Fruit fly (Drosophila melanogaster) whole organism, embryonic: Measurements from ENCODE around the gene Nepl21.
A peak's percentile ranks its signal among the peaks of the same experiment; 100 is the strongest.

ENCODE experiments used
- Abd-B ChIP-seq: fragments of 200-800 bp; sonication (Bioruptor generic); optimal IDR thresholded peaks from 2 replicates; lab custom pipeline; 2018; ENCODE audit warnings: missing biosample characterization, mild to moderate bottlenecking, missing genetic modification characterization, moderate library complexity
- CG10267 ChIP-seq: fragments of 200-800 bp; sonication (Bioruptor generic); optimal IDR thresholded peaks from 2 replicates; lab custom pipeline; 2018; ENCODE audit warnings: missing biosample characterization, mild to moderate bottlenecking, missing genetic modification characterization, moderate library complexity
- CG12219 ChIP-seq: fragments of 200-800 bp; sonication (Bioruptor generic); optimal IDR thresholded peaks from 3 replicates; lab custom pipeline; 2018; ENCODE audit warnings: missing biosample characterization, mild to moderate bottlenecking, missing genetic modification characterization
- CG15601 ChIP-seq: fragments of 200-800 bp; sonication (Bioruptor generic); optimal IDR thresholded peaks from 3 replicates; lab custom pipeline; 2019; ENCODE audit warnings: missing biosample characterization, mild to moderate bottlenecking, missing genetic modification characterization, moderate library complexity
- CG17361 ChIP-seq: fragments of 200-800 bp; sonication (Bioruptor generic); IDR thresholded peaks from 3 replicates; pipeline ENCODE4 v1.3.6; 2022; ENCODE audit warnings: missing biosample characterization, missing genetic modification characterization
- CG17385 ChIP-seq: fragments of 200-800 bp; sonication (Bioruptor generic); optimal IDR thresholded peaks from 3 replicates; lab custom pipeline; 2018; ENCODE audit warnings: missing biosample characterization, mild to moderate bottlenecking, missing genetic modification characterization
- CG34422 ChIP-seq: fragments of 200-800 bp; sonication (Bioruptor generic); IDR thresholded peaks from 3 replicates; pipeline ENCODE4 v1.3.6; 2022; ENCODE audit warnings: missing biosample characterization, missing genetic modification characterization
- CG42726 ChIP-seq: fragments of 200-800 bp; sonication (Bioruptor generic); IDR thresholded peaks from 2 replicates; pipeline ENCODE4 v1.3.6; 2022; ENCODE audit warnings: missing biosample characterization, missing genetic modification characterization; ENCODE audit not compliant: partially characterized antibody
- CG4820 ChIP-seq: fragments of 200-800 bp; sonication (Bioruptor generic); optimal IDR thresholded peaks from 3 replicates; lab custom pipeline; 2016; ENCODE audit warnings: missing biosample characterization, missing genetic modification characterization
- CG6254 ChIP-seq: fragments of 200-800 bp; sonication (Bioruptor generic); optimal IDR thresholded peaks from 3 replicates; lab custom pipeline; 2017; ENCODE audit warnings: mild to moderate bottlenecking, missing biosample characterization, missing genetic modification reagents, missing genetic modification characterization
- CG6272 ChIP-seq: fragments of 200-800 bp; sonication (Bioruptor generic); IDR thresholded peaks from 2 replicates; pipeline ENCODE4 v1.3.6; 2022; ENCODE audit warnings: missing biosample characterization, missing genetic modification characterization
- CG6683 ChIP-seq: fragments of 200-800 bp; sonication (Bioruptor generic); optimal IDR thresholded peaks from 2 replicates; lab custom pipeline; 2017; ENCODE audit warnings: missing biosample characterization, mild to moderate bottlenecking, missing genetic modification characterization, missing genetic modification reagents
- CG6854 ChIP-seq: fragments of 200-800 bp; sonication (Bioruptor generic); optimal IDR thresholded peaks from 3 replicates; lab custom pipeline; 2017; ENCODE audit warnings: missing biosample characterization, mild to moderate bottlenecking, missing genetic modification characterization
- CG7372 ChIP-seq: fragments of 200-800 bp; sonication (Bioruptor generic); IDR thresholded peaks from 2 replicates; pipeline ENCODE4 v1.3.6; 2022; ENCODE audit warnings: missing biosample characterization, missing genetic modification characterization
- CG9215 ChIP-seq: fragments of 200-800 bp; sonication (Bioruptor generic); IDR thresholded peaks from 2 replicates; pipeline ENCODE4 v1.3.6; 2022; ENCODE audit warnings: missing biosample characterization, missing genetic modification characterization
- CoRest ChIP-seq: fragments of 200-800 bp; sonication (Bioruptor generic); optimal IDR thresholded peaks from 3 replicates; lab custom pipeline; 2018; ENCODE audit warnings: missing biosample characterization, mild to moderate bottlenecking, missing genetic modification characterization, moderate library complexity
- D19A ChIP-seq: fragments of 200-800 bp; optimal IDR thresholded peaks from 3 replicates; lab custom pipeline; 2019; ENCODE audit warnings: missing biosample characterization, mild to moderate bottlenecking, missing genetic modification characterization, moderate library complexity
- Deaf1 ChIP-seq: fragments of 200-800 bp; optimal IDR thresholded peaks from 3 replicates; lab custom pipeline; 2019; ENCODE audit warnings: missing biosample characterization, mild to moderate bottlenecking, missing genetic modification characterization, moderate library complexity
- Drgx ChIP-seq: fragments of 200-800 bp; sonication (Bioruptor generic); IDR thresholded peaks from 2 replicates; pipeline ENCODE4 v1.3.6; 2022; ENCODE audit warnings: missing biosample characterization, missing genetic modification characterization
- Eip74EF ChIP-seq, 2 experiments: fragments of 200-800 bp in 1 of 2; fragments of >200 bp in 1 of 2; sonication (Bioruptor generic) in 1 of 2; optimal IDR thresholded peaks; 2 replicates each; lab custom pipeline; 2017 to 2019; ENCODE audit warnings: missing biosample characterization in 2 of 2, missing genetic modification characterization in 2 of 2, mild to moderate bottlenecking in 1 of 2, moderate library complexity in 1 of 2
- Fer1 ChIP-seq: fragments of 200-800 bp; sonication (Bioruptor generic); optimal IDR thresholded peaks from 2 replicates; lab custom pipeline; 2017; ENCODE audit warnings: missing biosample characterization, mild to moderate bottlenecking, missing genetic modification characterization
- GATAe ChIP-seq: fragments of 200-800 bp; sonication (Bioruptor generic); conservative IDR thresholded peaks from 2 replicates; pipeline ENCODE4 v1.3.6; 2022; ENCODE audit warnings: missing biosample characterization, missing genetic modification characterization
- HHEX ChIP-seq: fragments of 200-800 bp; sonication (Bioruptor generic); optimal IDR thresholded peaks from 3 replicates; lab custom pipeline; 2017; ENCODE audit warnings: missing biosample characterization, mild to moderate bottlenecking, missing genetic modification characterization, missing genetic modification reagents
- Hey ChIP-seq: fragments of 200-800 bp; sonication (Bioruptor generic); optimal IDR thresholded peaks from 3 replicates; lab custom pipeline; 2018; ENCODE audit warnings: missing biosample characterization, mild to moderate bottlenecking, missing genetic modification characterization
- Hr51 ChIP-seq, 2 experiments: fragments of 200-800 bp; sonication (Bioruptor generic); optimal IDR thresholded peaks; 2 replicates in 1 of 2; 3 replicates in 1 of 2; lab custom pipeline; 2016 to 2018; ENCODE audit warnings: missing biosample characterization in 2 of 2, missing genetic modification characterization in 2 of 2, mild to moderate bottlenecking in 1 of 2, moderate library complexity in 1 of 2
- Oaz ChIP-seq: fragments of 200-800 bp; sonication (Bioruptor generic); IDR thresholded peaks from 2 replicates; pipeline ENCODE4 v1.3.6; 2022; ENCODE audit warnings: missing biosample characterization, missing genetic modification characterization
- Oli ChIP-seq: fragments of 200-800 bp; sonication (Bioruptor generic); optimal IDR thresholded peaks from 2 replicates; lab custom pipeline; 2018; ENCODE audit warnings: missing biosample characterization, mild to moderate bottlenecking, missing genetic modification characterization, moderate library complexity
- Optix ChIP-seq: fragments of 200-800 bp; sonication (Bioruptor generic); IDR thresholded peaks from 3 replicates; pipeline ENCODE4 v1.3.6; 2022; ENCODE audit warnings: missing biosample characterization, missing genetic modification characterization
- Taf1 ChIP-seq: fragments of 200-800 bp; sonication (Bioruptor generic); IDR thresholded peaks from 2 replicates; pipeline ENCODE4 v1.3.6; 2022; ENCODE audit warnings: missing biosample characterization, missing genetic modification characterization
- dysf ChIP-seq: fragments of 200-800 bp; sonication (Bioruptor generic); IDR thresholded peaks from 3 replicates; pipeline ENCODE4 v1.3.6; 2022; ENCODE audit warnings: missing biosample characterization, missing genetic modification characterization
- eyg ChIP-seq: fragments of 200-800 bp; sonication (Bioruptor generic); optimal IDR thresholded peaks from 3 replicates; lab custom pipeline; 2016; ENCODE audit warnings: missing biosample characterization, missing genetic modification characterization
- fd102C ChIP-seq: fragments of 200-800 bp; sonication (Bioruptor generic); optimal IDR thresholded peaks from 2 replicates; lab custom pipeline; 2018; ENCODE audit warnings: missing biosample characterization, mild to moderate bottlenecking, missing genetic modification characterization, moderate library complexity
- hb ChIP-seq: fragments of 200-800 bp; sonication (Bioruptor generic); IDR thresholded peaks from 3 replicates; pipeline ENCODE4 v1.3.6; 2022; ENCODE audit warnings: missing biosample characterization, missing genetic modification characterization; ENCODE audit not compliant: partially characterized antibody
- kni ChIP-seq: fragments of 200-800 bp; sonication (Bioruptor generic); optimal IDR thresholded peaks from 3 replicates; lab custom pipeline; 2017; ENCODE audit warnings: mild to moderate bottlenecking, missing biosample characterization, missing genetic modification reagents, missing genetic modification characterization
- knrl ChIP-seq: fragments of 200-800 bp; sonication (Bioruptor generic); IDR thresholded peaks from 3 replicates; pipeline ENCODE4 v1.3.6; 2022; ENCODE audit warnings: missing biosample characterization, missing genetic modification characterization; ENCODE audit not compliant: partially characterized antibody
- lbe ChIP-seq: fragments of 200-800 bp; sonication (Bioruptor generic); optimal IDR thresholded peaks from 2 replicates; lab custom pipeline; 2016; ENCODE audit warnings: missing biosample characterization, mild to moderate bottlenecking, missing genetic modification characterization
- lmd ChIP-seq: fragments of 200-800 bp; sonication (Bioruptor generic); IDR thresholded peaks from 2 replicates; pipeline ENCODE4 v1.3.6; 2022; ENCODE audit warnings: missing biosample characterization, missing genetic modification characterization
- org-1 ChIP-seq: fragments of 200-800 bp; sonication (Bioruptor generic); optimal IDR thresholded peaks from 2 replicates; lab custom pipeline; 2017; ENCODE audit warnings: missing biosample characterization, missing genetic modification characterization
- pum ChIP-seq: fragments of 200-800 bp; sonication (Bioruptor generic); optimal IDR thresholded peaks from 2 replicates; lab custom pipeline; 2016; ENCODE audit warnings: missing biosample characterization, missing genetic modification characterization
- row ChIP-seq: fragments of 200-800 bp; sonication (Bioruptor generic); IDR thresholded peaks from 3 replicates; pipeline ENCODE4 v1.3.6; 2022; ENCODE audit warnings: missing biosample characterization, missing genetic modification characterization
- trem ChIP-seq: fragments of 200-800 bp; optimal IDR thresholded peaks from 3 replicates; lab custom pipeline; 2019; ENCODE audit warnings: missing biosample characterization, mild to moderate bottlenecking, missing genetic modification characterization, moderate library complexity
- trh ChIP-seq: fragments of 200-800 bp; sonication (Bioruptor generic); optimal IDR thresholded peaks from 2 replicates; lab custom pipeline; 2016; ENCODE audit warnings: missing biosample characterization, missing genetic modification characterization
- unpg ChIP-seq: fragments of 200-800 bp; sonication (Bioruptor generic); optimal IDR thresholded peaks from 3 replicates; lab custom pipeline; 2018; ENCODE audit warnings: missing biosample characterization, mild to moderate bottlenecking, missing genetic modification characterization, moderate library complexity
- zfh2 ChIP-seq: fragments of 200-800 bp; sonication (Bioruptor generic); optimal IDR thresholded peaks from 2 replicates; lab custom pipeline; 2016; ENCODE audit warnings: missing biosample characterization, missing genetic modification characterization

Nepl21 gene

DNA sequence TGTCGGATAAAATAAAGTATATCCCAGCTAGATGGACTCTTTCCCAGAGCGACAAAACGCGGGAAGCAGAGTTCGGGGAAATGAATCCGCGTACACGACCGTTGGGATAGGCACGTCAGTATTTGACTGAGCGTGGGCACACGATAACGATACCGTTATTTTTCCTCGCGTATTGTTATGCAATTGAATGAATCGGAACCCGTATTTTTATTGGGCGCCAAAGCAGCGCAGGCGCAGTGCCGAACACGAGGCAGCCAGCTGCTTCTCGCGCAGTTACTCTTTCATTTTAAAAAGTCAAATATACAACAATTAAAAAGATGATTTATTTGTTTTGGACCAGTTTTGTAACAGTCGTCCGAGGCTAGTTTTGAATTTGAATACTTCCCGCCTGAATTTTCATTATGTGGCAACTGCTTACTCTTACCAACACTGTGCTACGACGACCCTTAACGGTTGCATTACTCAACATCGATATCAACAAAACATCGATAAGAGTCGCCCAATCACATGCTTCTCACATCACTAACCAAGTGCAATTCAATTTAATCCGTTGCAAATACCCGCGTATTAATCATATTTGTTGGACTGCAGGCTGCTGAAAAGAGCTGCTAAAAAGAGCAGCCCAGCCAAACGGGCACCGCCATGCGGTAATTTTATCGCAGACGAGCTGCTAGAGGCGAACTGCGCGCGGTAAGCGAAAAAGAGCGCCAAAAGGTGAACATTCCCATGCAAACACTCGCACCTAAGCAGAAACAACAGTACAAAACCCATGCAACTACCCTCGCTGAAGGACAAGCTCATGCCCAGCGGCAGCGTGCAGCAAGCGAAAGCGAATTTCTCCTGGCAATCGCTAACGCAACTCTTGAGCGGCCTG is 4.3 kb downstream of the Nepl21 start, which contains the start of the genes CG33203 and Doa (continued):
- TF ChIP-seq Oaz (GFP tag; lab: Robert Waterston, UW) (no peak), GATAe (no peak), trh (GFP tag; lab: Kevin White, UChicago) (no peak), Eip74EF (GFP tag; optimal IDR thresholded peaks at IDR 0.05; lab: Kevin White, UChicago) (no peak), Deaf1 (tag; lab: Kevin White, UChicago) (peak; percentile 27), Hey (tag; lab: Kevin White, UChicago) (no peak), CG9215 (GFP tag; lab: Robert Waterston, UW) (peak; percentile 27; the same call in 1 of the 2 replicates)

DNA sequence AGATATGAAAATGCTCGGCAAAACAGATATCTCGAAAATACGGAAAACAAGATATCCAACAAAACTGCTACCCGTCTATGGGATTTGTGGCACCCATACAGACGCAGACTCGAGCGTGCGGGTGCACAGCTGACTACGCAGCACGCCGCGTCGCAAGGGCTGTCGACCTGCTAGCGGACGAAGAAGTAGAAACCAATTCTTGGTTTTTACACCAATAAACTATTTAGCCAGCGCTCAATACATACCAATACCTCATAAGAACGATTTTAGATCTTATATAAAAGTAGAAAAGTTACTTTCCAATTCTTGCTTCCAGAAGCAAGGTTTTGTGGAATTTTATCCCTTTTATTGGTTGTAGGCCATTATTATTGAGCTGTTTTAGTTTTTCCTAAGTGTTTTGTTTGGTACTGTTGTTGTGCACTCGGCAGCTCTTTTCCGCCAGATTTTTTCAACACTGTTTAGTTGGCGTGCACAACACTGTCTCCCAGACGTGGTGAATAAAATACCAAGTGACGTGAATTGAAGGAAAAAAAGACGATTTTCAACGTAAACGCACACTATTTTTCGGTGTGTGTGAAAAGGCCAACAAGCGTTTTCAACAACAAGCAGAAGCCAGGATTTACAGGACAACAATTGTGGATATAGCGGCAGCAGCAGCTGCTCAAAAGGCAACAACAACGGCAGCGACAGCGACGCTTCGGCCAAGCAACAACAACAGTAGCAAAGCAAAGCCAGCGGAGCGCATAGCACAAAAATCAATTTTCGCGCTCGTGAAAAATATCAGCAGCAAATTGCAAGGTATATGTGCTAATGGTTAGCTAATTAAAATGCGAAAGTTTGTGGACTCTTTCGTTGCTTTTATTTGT is 5.3 kb downstream of the Nepl21 start:
- TF ChIP-seq D19A (peak; percentile 64), CG42726 (GFP tag; lab: Robert Waterston, UW) (no peak), zfh2 (GFP tag; lab: Kevin White, UChicago) (peak; percentile 94), CG15601 (peak; percentile 28), hb (GFP tag; lab: Robert Waterston, UW) (no peak), CG4820 (GFP tag; lab: Kevin White, UChicago) (peak; percentile 75), knrl (GFP tag; lab: Robert Waterston, UW) (no peak), CoRest (tag; lab: Kevin White, UChicago) (peak; percentile 76), CG17361 (GFP tag; lab: Robert Waterston, UW) (peak; percentile 81), GATAe (no peak), unpg (peak; percentile 74), Abd-B (GFP tag; lab: Kevin White, UChicago) (peak; percentile 70), Taf1 (GFP tag; lab: Robert Waterston, UW) (peak; percentile 44; the same call in 1 of the 2 replicates), lmd (peak; percentile 74), CG7372 (GFP tag; lab: Robert Waterston, UW) (peak; percentile 73), org-1 (peak; percentile 66), CG34422 (GFP tag; lab: Robert Waterston, UW) (peak; percentile 46; the same call in 1 of the 3 replicates), fd102C (GFP tag; lab: Kevin White, UChicago) (no peak), pum (GFP tag; lab: Kevin White, UChicago) (peak; percentile 88), lbe (GFP tag; lab: Kevin White, UChicago) (peak; percentile 68), Hr51 (GFP tag; optimal IDR thresholded peaks at IDR 0.05; lab: Kevin White, UChicago) (peak; percentile 61 to 66), kni (GFP tag; lab: Kevin White, UChicago) (peak; percentile 78), Drgx (GFP tag; lab: Robert Waterston, UW) (peak; percentile 84), row (GFP tag; lab: Robert Waterston, UW) (peak; percentile 80), eyg (GFP tag; lab: Kevin White, UChicago) (peak; percentile 82), HHEX (GFP tag; lab: Kevin White, UChicago) (peak; percentile 77), CG12219 (GFP tag; lab: Kevin White, UChicago) (peak; percentile 47), CG17385 (peak; percentile 77), CG6254 (peak; percentile 15), CG6854 (GFP tag; lab: Kevin White, UChicago) (peak; percentile 24), CG6272 (GFP tag; lab: Robert Waterston, UW) (peak; percentile 64), Optix (GFP tag; lab: Robert Waterston, UW) (0 out of 3 replicates have a peak, but pooled peaks have one; percentile 6), dysf (GFP tag; lab: Robert Waterston, UW) (peak; percentile 81), trem (tag; lab: Kevin White, UChicago) (peak; percentile 54), Oli (tag; lab: Kevin White, UChicago) (peak; percentile 41), CG10267 (tag; lab: Kevin White, UChicago) (peak; percentile 95), Fer1 (GFP tag; lab: Kevin White, UChicago) (peak; percentile 86), CG6683 (GFP tag; lab: Kevin White, UChicago) (peak; percentile 63)
